Fruit fly (Drosophila melanogaster): ENCODE data around the gene Nos.

The Nos gene

dm6 chr2L:10849511-10850191, 12.3 kb upstream of the Nos start, which contains the start of gene SmydA-3:
Gene SmydA-3, plus strand, starts transcription at chr2L:10850141.
- TF ChIP-seq CG10669 (GFP tag; optimal IDR thresholded peaks at IDR 0.05) (no peak), Eip75B (GFP tag; optimal IDR thresholded peaks at IDR 0.05) (no peak), ss (GFP tag; optimal IDR thresholded peaks at IDR 0.05) (no peak), CG3919 (GFP tag; optimal IDR thresholded peaks at IDR 0.05) (peak; percentile 44), Sox14 (GFP tag; optimal IDR thresholded peaks at IDR 0.05) (no peak), CG15336 (GFP tag; IDR thresholded peaks at IDR 0.05) (peak; percentile 75), achi (GFP tag; optimal IDR thresholded peaks at IDR 0.05) (peak; percentile 51), Sox102F (GFP tag; optimal IDR thresholded peaks at IDR 0.05) (no peak), CG6163 (GFP tag; IDR thresholded peaks at IDR 0.05) (peak; percentile 64), Hr4 (GFP tag; optimal IDR thresholded peaks at IDR 0.05) (peak; percentile 58), Eip93F (GFP tag; optimal IDR thresholded peaks at IDR 0.05) (no peak), Lpt (GFP tag; optimal IDR thresholded peaks at IDR 0.05) (peak; percentile 25), CG16779 (tag; optimal IDR thresholded peaks at IDR 0.05) (no peak), CG1621 (tag; optimal IDR thresholded peaks at IDR 0.05) (no peak), lz (GFP tag; optimal IDR thresholded peaks at IDR 0.05) (peak; percentile 12), Ets21C (GFP tag; optimal IDR thresholded peaks at IDR 0.05) (no peak), pdm3 (GFP tag; optimal IDR thresholded peaks at IDR 0.05) (no peak), acj6 (GFP tag; optimal IDR thresholded peaks at IDR 0.05) (no peak), CG8119 (GFP tag; IDR thresholded peaks at IDR 0.05) (peak; percentile 69; the same call in 2 of the 3 replicates), CG6276 (GFP tag; optimal IDR thresholded peaks at IDR 0.05) (peak; percentile 70), dac (GFP tag; optimal IDR thresholded peaks at IDR 0.05) (peak; percentile 34), CG32006 (GFP tag; optimal IDR thresholded peaks at IDR 0.05) (peak; percentile 81), CG3032 (tag; optimal IDR thresholded peaks at IDR 0.05) (no peak), Sox15 (GFP tag; optimal IDR thresholded peaks at IDR 0.05) (no peak), fd59A (GFP tag; optimal IDR thresholded peaks at IDR 0.05) (peak; percentile 11), OdsH (GFP tag; optimal IDR thresholded peaks at IDR 0.05) (no peak), fkh (GFP tag; optimal IDR thresholded peaks at IDR 0.05) (no peak), CG11902 (GFP tag; optimal IDR thresholded peaks at IDR 0.05) (no peak), net (GFP tag; optimal IDR thresholded peaks at IDR 0.05) (peak; percentile 66), dsx (GFP tag; optimal IDR thresholded peaks at IDR 0.05; ENCODE audit: poor library complexity, severe bottlenecking) (no peak), Hr39 (GFP tag; optimal IDR thresholded peaks at IDR 0.05) (no peak), CG6854 (GFP tag; optimal IDR thresholded peaks at IDR 0.05) (no peak), CG9139 (GFP tag; optimal IDR thresholded peaks at IDR 0.05) (no peak), Hr38 (GFP tag; optimal IDR thresholded peaks at IDR 0.05) (no peak), CG6808 (GFP tag; optimal IDR thresholded peaks at IDR 0.05) (no peak), Smox (GFP tag; optimal IDR thresholded peaks at IDR 0.05) (no peak), Blimp-1 (GFP tag; optimal IDR thresholded peaks at IDR 0.05) (no peak), cyc (GFP tag; optimal IDR thresholded peaks at IDR 0.05) (no peak), CG11762 (GFP tag; optimal IDR thresholded peaks at IDR 0.05; ENCODE audit: insufficient read depth) (no peak), CG11294 (GFP tag; IDR thresholded peaks at IDR 0.05) (0 out of 2 replicates have a peak, but pooled peaks have one; percentile 32), salr (GFP tag; optimal IDR thresholded peaks at IDR 0.05) (peak in 1 of 2 experiments; percentile 71), Ets96B (tag; optimal IDR thresholded peaks at IDR 0.05) (peak; percentile 19), eg (GFP tag; IDR thresholded peaks at IDR 0.05) (peak; percentile 82), CG7368 (GFP tag; optimal IDR thresholded peaks at IDR 0.05) (no peak), CG6792 (GFP tag; optimal IDR thresholded peaks at IDR 0.05) (peak; percentile 7), Gug (GFP tag; IDR thresholded peaks at IDR 0.05) (peak; percentile 51), spab (GFP tag; optimal IDR thresholded peaks at IDR 0.05) (no peak), esn (GFP tag; optimal IDR thresholded peaks at IDR 0.05) (peak; percentile 22), Eip78C (GFP tag) (peak; percentile 74), CG10631 (GFP tag; optimal IDR thresholded peaks at IDR 0.05) (no peak), svp (GFP tag) (no peak)
